Worm (Caenorhabditis elegans): ENCODE results near the gene F08C6.18.

DNA sequence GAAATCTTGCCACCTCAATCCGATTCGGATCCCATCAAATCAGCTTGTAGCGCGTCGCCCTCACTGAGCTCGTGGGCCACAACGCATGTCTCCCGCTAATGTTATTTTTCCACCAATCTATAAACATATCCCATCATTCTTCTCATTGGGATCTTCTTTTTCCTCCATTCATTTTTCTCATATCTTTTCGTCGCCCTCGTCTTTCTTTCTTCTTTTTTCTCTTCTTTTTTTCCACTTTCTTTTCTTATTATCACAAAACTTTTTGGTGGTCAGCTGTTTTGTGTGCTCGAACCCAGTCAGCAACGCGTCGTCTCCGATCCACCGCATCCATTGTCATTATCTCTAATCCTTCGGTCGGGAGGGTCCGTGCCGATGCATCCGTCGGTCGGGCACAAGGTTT lies 49.6 kb downstream of the F08C6.18 start:
- TF ChIP-seq pha-4 (tag; optimal IDR thresholded peaks at IDR 0.05) (no peak), Y56A3A.18 (GFP tag; IDR thresholded peaks at IDR 0.05) (no peak), ceh-27 (GFP tag; optimal IDR thresholded peaks at IDR 0.05) (no peak), unc-130 (GFP tag; optimal IDR thresholded peaks at IDR 0.05) (no peak), unc-62 (GFP tag; optimal IDR thresholded peaks at IDR 0.05) (no peak), snpc-1.3 (tag; optimal IDR thresholded peaks at IDR 0.05; ENCODE audit: insufficient read depth) (no peak), madf-8 (GFP tag; conservative IDR thresholded peaks at IDR 0.05) (no peak), sdz-38 (tag; optimal IDR thresholded peaks at IDR 0.05) (no peak), F37B4.10 (GFP tag; IDR thresholded peaks at IDR 0.05) (no peak), nfya-2 (GFP tag; IDR thresholded peaks at IDR 0.05) (no peak)
